Worm (Caenorhabditis elegans) whole organism, mixed stage, embryonic: Measurements from ENCODE around the gene M03F4.6.

Experiments used
- blmp-1 ChIP-seq: fragments of 150-350 bp; optimal IDR thresholded peaks from 2 replicates; lab custom pipeline; 2014; ENCODE audit warnings: missing biosample characterization, missing genetic modification characterization
- cnd-1 ChIP-seq: fragments of 200-800 bp; sonication (Bioruptor generic); optimal IDR thresholded peaks from 2 replicates; lab custom pipeline; 2018; ENCODE audit warnings: mild to moderate bottlenecking, missing genetic modification characterization, missing compliant biosample characterization
- elt-1 ChIP-seq: sonication (generic microtip); optimal IDR thresholded peaks from 2 replicates; lab custom pipeline; 2017; ENCODE audit warnings: missing genetic modification characterization, mild to moderate bottlenecking, missing compliant biosample characterization, antibody characterized with exemption, moderate library complexity, borderline replicate concordance; ENCODE audit not compliant: insufficient read depth
- elt-3 ChIP-seq: fragments of 150-350 bp; optimal IDR thresholded peaks from 2 replicates; lab custom pipeline; 2014; ENCODE audit warnings: missing biosample characterization, missing genetic modification characterization
- ham-2 ChIP-seq: fragments of 200-800 bp; sonication (Bioruptor generic); optimal IDR thresholded peaks from 2 replicates; lab custom pipeline; 2018; ENCODE audit warnings: mild to moderate bottlenecking, missing genetic modification characterization, missing compliant biosample characterization
- nhr-237 ChIP-seq: fragments of 150-350 bp; optimal IDR thresholded peaks from 2 replicates; lab custom pipeline; 2014; ENCODE audit warnings: missing biosample characterization, missing genetic modification characterization
- nhr-28 ChIP-seq: fragments of 150-350 bp; optimal IDR thresholded peaks from 2 replicates; lab custom pipeline; 2014; ENCODE audit warnings: missing biosample characterization, missing genetic modification characterization
- pha-4 ChIP-seq: fragments of 150-350 bp; optimal IDR thresholded peaks from 2 replicates; lab custom pipeline; 2018; ENCODE audit warnings: missing biosample characterization, missing genetic modification reagents, missing genetic modification characterization
- snpc-4 ChIP-seq: fragments of 150-350 bp; optimal IDR thresholded peaks from 2 replicates; lab custom pipeline; 2014; ENCODE audit warnings: missing biosample characterization, missing genetic modification characterization
- unc-120 ChIP-seq: sonication (generic microtip); optimal IDR thresholded peaks from 2 replicates; lab custom pipeline; 2017; ENCODE audit warnings: missing genetic modification characterization, missing compliant biosample characterization; ENCODE audit not compliant: poor library complexity, severe bottlenecking
- unc-39 ChIP-seq: fragments of 150-350 bp; optimal IDR thresholded peaks from 2 replicates; lab custom pipeline; 2014; ENCODE audit warnings: missing biosample characterization, missing genetic modification characterization
- unc-62 ChIP-seq: fragments of 150-350 bp; optimal IDR thresholded peaks from 2 replicates; lab custom pipeline; 2014; ENCODE audit warnings: missing biosample characterization, missing genetic modification reagents, missing genetic modification characterization

DNA sequence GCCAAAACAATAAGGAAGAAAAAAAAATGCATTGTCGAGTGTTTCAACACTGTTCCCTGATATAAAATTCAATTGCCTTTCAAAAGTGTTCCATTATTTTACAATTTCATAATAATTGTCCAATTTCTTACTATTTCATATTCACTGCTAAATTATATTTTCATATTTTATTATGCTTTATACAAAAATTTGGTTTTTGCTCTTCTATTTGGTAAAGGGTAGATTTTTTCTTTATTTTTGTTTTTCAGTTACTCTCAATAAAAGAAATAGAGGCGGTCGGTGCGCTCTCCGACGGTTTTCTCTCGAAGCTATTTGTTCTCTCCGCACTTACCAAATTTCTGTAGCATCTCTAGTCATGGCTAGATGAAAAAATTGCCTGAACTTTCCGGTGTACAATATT is 48.5 kb upstream of the M03F4.6 start, which contains the start of gene sek-3:
- TF ChIP-seq unc-120 (tag; lab: Kevin White, UChicago) = no peak
- no peak for TF ChIP-seq cnd-1
- TF ChIP-seq unc-39 = no peak
- TF ChIP-seq unc-62 (GFP tag; lab: Kevin White, UChicago) = no peak
- no peak for TF ChIP-seq pha-4
- TF ChIP-seq ham-2 (GFP tag; lab: Kevin White, UChicago) = no peak
- TF ChIP-seq nhr-28 = no peak
- no peak for TF ChIP-seq snpc-4
- no peak for TF ChIP-seq elt-3 (tag; lab: Kevin White, UChicago)
- no peak for TF ChIP-seq nhr-237 (tag; lab: Kevin White, UChicago)
- no peak for TF ChIP-seq blmp-1 (tag; lab: Kevin White, UChicago)
- TF ChIP-seq elt-1 (tag; lab: Kevin White, UChicago) = no peak
